Worm (Caenorhabditis elegans): ENCODE data around the gene F53B7.7.
A peak's percentile ranks its signal among the peaks of the same experiment; 100 is the strongest.

- TF ChIP-seq pha-4 (tag; optimal IDR thresholded peaks at IDR 0.05) (peak; percentile 94), lsy-12 (tag; optimal IDR thresholded peaks at IDR 0.05) (no peak), nhr-237 (tag; optimal IDR thresholded peaks at IDR 0.05) (no peak), ceh-82 (tag; optimal IDR thresholded peaks at IDR 0.05) (no peak), sea-2 (GFP tag; optimal IDR thresholded peaks at IDR 0.05) (no peak), nhr-25 (tag; optimal IDR thresholded peaks at IDR 0.05) (peak; percentile 45), unc-39 (tag; optimal IDR thresholded peaks at IDR 0.05) (no peak), ztf-11 (tag; optimal IDR thresholded peaks at IDR 0.05) (no peak), daf-12 (tag; optimal IDR thresholded peaks at IDR 0.05) (no peak), nhr-28 (tag; optimal IDR thresholded peaks at IDR 0.05) (no peak), ceh-16 (tag; optimal IDR thresholded peaks at IDR 0.05) (no peak)
Observed at ce11 chrV:11000650-11001049, 1.8 kb downstream of the F53B7.7 start, which contains the start of gene isy-1.

Measured in whole organism, L3 larva.